Worm (Caenorhabditis elegans) whole organism, L2 larva: ENCODE measurements around the gene plc-4.

Experiments used
- C34F6.9 ChIP-seq: fragments of 150-350 bp; optimal IDR thresholded peaks from 2 replicates; lab custom pipeline; 2014; ENCODE audit warnings: missing biosample characterization, missing genetic modification characterization
- F13H6.1 ChIP-seq: sonication (generic microtip); optimal IDR thresholded peaks from 2 replicates; lab custom pipeline; 2016; ENCODE audit warnings: missing genetic modification characterization, missing compliant biosample characterization
- R02D3.7 ChIP-seq: fragments of 150-350 bp; optimal IDR thresholded peaks from 2 replicates; lab custom pipeline; 2014; ENCODE audit warnings: missing biosample characterization, missing genetic modification characterization
- aly-2 ChIP-seq: fragments of 150-350 bp; optimal IDR thresholded peaks from 2 replicates; lab custom pipeline; 2014; ENCODE audit warnings: missing biosample characterization, missing genetic modification characterization
- ceh-82 ChIP-seq: fragments of 150-350 bp; optimal IDR thresholded peaks from 2 replicates; lab custom pipeline; 2014; ENCODE audit warnings: missing biosample characterization, missing genetic modification characterization
- crh-2 ChIP-seq: sonication (generic microtip); optimal IDR thresholded peaks from 2 replicates; lab custom pipeline; 2017; ENCODE audit warnings: missing biosample characterization, missing genetic modification characterization
- dmd-4 ChIP-seq: sonication (generic microtip); optimal IDR thresholded peaks from 2 replicates; lab custom pipeline; 2017; ENCODE audit warnings: missing biosample characterization, missing genetic modification characterization
- egl-27 ChIP-seq: sonication (generic microtip); optimal IDR thresholded peaks from 3 replicates; lab custom pipeline; 2017; ENCODE audit warnings: missing biosample characterization, missing genetic modification reagents, missing genetic modification characterization
- elt-1 ChIP-seq: fragments of 150-350 bp; optimal IDR thresholded peaks from 2 replicates; lab custom pipeline; 2014; ENCODE audit warnings: missing biosample characterization, missing genetic modification characterization
- fos-1 ChIP-seq: fragments of 150-350 bp; optimal IDR thresholded peaks from 2 replicates; lab custom pipeline; 2014; ENCODE audit warnings: missing biosample characterization, missing genetic modification characterization
- gmeb-1 ChIP-seq: fragments of 150-350 bp; optimal IDR thresholded peaks from 2 replicates; lab custom pipeline; 2014; ENCODE audit warnings: missing biosample characterization, missing genetic modification characterization
- lin-11 ChIP-seq: fragments of 150-350 bp; sonication (generic microtip); optimal IDR thresholded peaks from 2 replicates; lab custom pipeline; 2014; ENCODE audit warnings: missing biosample characterization, missing genetic modification characterization, inconsistent platforms, mixed read lengths
- lsy-2 ChIP-seq, 2 experiments: fragments of 150-350 bp in 1 of 2; sonication (generic microtip) in 1 of 2; optimal IDR thresholded peaks; 2 replicates each; lab custom pipeline; 2014 to 2017; ENCODE audit warnings: missing biosample characterization in 2 of 2, missing genetic modification characterization in 2 of 2
- mab-5 ChIP-seq: fragments of 150-350 bp; optimal IDR thresholded peaks from 2 replicates; lab custom pipeline; 2014; ENCODE audit warnings: missing biosample characterization, missing genetic modification characterization
- mbf-1 ChIP-seq: sonication (generic microtip); optimal IDR thresholded peaks from 2 replicates; lab custom pipeline; 2017; ENCODE audit warnings: missing biosample characterization, missing genetic modification characterization
- mdl-1 ChIP-seq, 2 experiments: fragments of 150-350 bp in 1 of 2; sonication (generic microtip) in 1 of 2; optimal IDR thresholded peaks; 2 replicates each; lab custom pipeline; 2017; ENCODE audit warnings: missing biosample characterization in 2 of 2, missing genetic modification characterization in 2 of 2
- nhr-10 ChIP-seq: sonication (generic microtip); optimal IDR thresholded peaks from 2 replicates; lab custom pipeline; 2017; ENCODE audit warnings: missing biosample characterization, missing genetic modification characterization
- nhr-11 ChIP-seq: fragments of 150-350 bp; optimal IDR thresholded peaks from 2 replicates; lab custom pipeline; 2014; ENCODE audit warnings: missing biosample characterization, missing genetic modification characterization
- nhr-12 ChIP-seq: fragments of 150-350 bp; optimal IDR thresholded peaks from 2 replicates; lab custom pipeline; 2014; ENCODE audit warnings: missing biosample characterization, missing genetic modification characterization
- nhr-129 ChIP-seq: fragments of 150-350 bp; optimal IDR thresholded peaks from 2 replicates; lab custom pipeline; 2014; ENCODE audit warnings: missing biosample characterization, missing genetic modification characterization
- nhr-21 ChIP-seq: fragments of 150-350 bp; optimal IDR thresholded peaks from 2 replicates; lab custom pipeline; 2014; ENCODE audit warnings: missing biosample characterization, missing genetic modification characterization
- nhr-25 ChIP-seq: fragments of 150-350 bp; sonication (generic microtip); optimal IDR thresholded peaks from 3 replicates; lab custom pipeline; 2014; ENCODE audit warnings: missing biosample characterization, missing genetic modification characterization
- peb-1 ChIP-seq: fragments of 150-350 bp; optimal IDR thresholded peaks from 2 replicates; lab custom pipeline; 2014; ENCODE audit warnings: missing biosample characterization, missing genetic modification characterization
- sem-4 ChIP-seq: fragments of 150-350 bp; optimal IDR thresholded peaks from 2 replicates; lab custom pipeline; 2014; ENCODE audit warnings: missing biosample characterization, missing genetic modification reagents, missing genetic modification characterization
- skn-1 ChIP-seq: sonication (generic microtip); optimal IDR thresholded peaks from 2 replicates; lab custom pipeline; 2017; ENCODE audit warnings: missing biosample characterization, missing genetic modification characterization
- sma-3 ChIP-seq: sonication (generic microtip); optimal IDR thresholded peaks from 2 replicates; lab custom pipeline; 2016; ENCODE audit warnings: missing genetic modification reagents, missing genetic modification characterization, missing compliant biosample characterization
- sma-9 ChIP-seq, 2 experiments: fragments of 150-350 bp in 1 of 2; sonication (generic microtip) in 1 of 2; optimal IDR thresholded peaks; 2 replicates each; lab custom pipeline; 2014 to 2016; ENCODE audit warnings: missing genetic modification characterization in 2 of 2, mild to moderate bottlenecking in 1 of 2, missing biosample characterization in 1 of 2, missing compliant biosample characterization in 1 of 2, missing genetic modification reagents in 1 of 2, moderate library complexity in 1 of 2
- snpc-4 ChIP-seq: fragments of 150-350 bp; optimal IDR thresholded peaks from 2 replicates; lab custom pipeline; 2014; ENCODE audit warnings: missing biosample characterization, missing genetic modification characterization
- unc-55 ChIP-seq: fragments of 150-350 bp; sonication (generic microtip); optimal IDR thresholded peaks from 3 replicates; lab custom pipeline; 2014; ENCODE audit warnings: missing biosample characterization, missing genetic modification reagents, missing genetic modification characterization
- unc-62 ChIP-seq: fragments of 150-350 bp; optimal IDR thresholded peaks from 2 replicates; lab custom pipeline; 2014; ENCODE audit warnings: missing biosample characterization, missing genetic modification reagents, missing genetic modification characterization
- ztf-4 ChIP-seq: fragments of 150-350 bp; optimal IDR thresholded peaks from 2 replicates; lab custom pipeline; 2014; ENCODE audit warnings: missing biosample characterization, missing genetic modification characterization

Gene plc-4

ce11 chrIV:7559237-7559636 lies 46.8 kb upstream of the plc-4 start:
- no peak for TF ChIP-seq ceh-82 (tag; lab: Kevin White, UChicago)
- no peak for TF ChIP-seq mab-5 (tag; lab: Kevin White, UChicago)
- TF ChIP-seq elt-1 = no peak
- TF ChIP-seq nhr-12 = no peak
- no peak for TF ChIP-seq F13H6.1 (tag; lab: Kevin White, UChicago)
- TF ChIP-seq mdl-1 (tag; optimal IDR thresholded peaks at IDR 0.05; lab: Kevin White, UChicago) = no peak
- TF ChIP-seq nhr-129 = no peak
- no peak for TF ChIP-seq gmeb-1 (tag; lab: Kevin White, UChicago)
- TF ChIP-seq snpc-4 (tag; lab: Kevin White, UChicago) = no peak
- no peak for TF ChIP-seq peb-1 (tag; lab: Kevin White, UChicago)
- no peak for TF ChIP-seq lin-11 (tag; lab: Kevin White, UChicago)
- TF ChIP-seq skn-1 (tag; lab: Kevin White, UChicago) = no peak
- TF ChIP-seq aly-2 (tag; lab: Kevin White, UChicago) = no peak
- TF ChIP-seq unc-62 (GFP tag; lab: Kevin White, UChicago) = no peak
- TF ChIP-seq mbf-1 (tag; lab: Kevin White, UChicago) = no peak
- no peak for TF ChIP-seq nhr-10 (tag; lab: Kevin White, UChicago)
- no peak for TF ChIP-seq fos-1 (tag; lab: Kevin White, UChicago)

DNA sequence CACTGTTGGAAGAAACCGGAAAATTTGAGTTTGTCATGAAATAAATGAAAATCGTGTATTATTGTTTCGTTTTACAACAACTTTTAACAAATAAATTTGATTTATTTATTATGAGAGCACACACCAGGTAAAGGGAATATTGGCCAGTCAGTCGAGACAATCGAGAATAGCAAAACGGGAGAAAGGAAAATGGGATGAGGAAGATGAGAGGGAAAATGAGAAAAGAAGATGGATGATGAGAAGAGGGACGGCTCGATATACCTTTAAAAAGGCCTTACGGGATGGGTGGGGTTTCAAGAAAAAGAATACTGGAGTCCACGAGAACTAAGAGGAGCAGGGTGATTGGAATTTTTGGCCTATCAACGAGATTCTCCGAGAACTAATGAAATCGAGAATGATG lies 46.2 kb upstream of the plc-4 start:
- TF ChIP-seq sem-4 (tag; lab: Kevin White, UChicago) (no peak), nhr-21 (no peak), gmeb-1 (tag; lab: Kevin White, UChicago) (no peak), nhr-25 (tag; lab: Kevin White, UChicago) (no peak), ceh-82 (tag; lab: Kevin White, UChicago) (no peak), R02D3.7 (tag; lab: Kevin White, UChicago) (no peak), dmd-4 (tag; lab: Kevin White, UChicago) (no peak), ztf-4 (no peak), fos-1 (tag; lab: Kevin White, UChicago) (no peak)
- TF ChIP-seq, all 48 proteins: peak for 0

ce11 chrIV:7556265-7556866 lies 43.9 kb upstream of the plc-4 start, which contains the start of the genes F49E8.7, F49E8.8 and nprl-2:
TSS of gene F49E8.7 (minus strand) at chrIV:7556365.
TSS of gene F49E8.8 (plus strand) at chrIV:7556637.
TSS of gene nprl-2 (plus strand) at chrIV:7556816.
- no peak for TF ChIP-seq crh-2 (tag; lab: Kevin White, UChicago)
- peak; percentile 7 for TF ChIP-seq C34F6.9 (tag; lab: Kevin White, UChicago)
- no peak for TF ChIP-seq skn-1 (tag; lab: Kevin White, UChicago)
- TF ChIP-seq, all 48 proteins: peak for 1

ce11 chrIV:7554351-7554750 lies 41.9 kb upstream of the plc-4 start, which contains the start of gene F49E8.6:
TSS of gene F49E8.6 (minus strand) at chrIV:7554667.
- peak; percentile 53 for TF ChIP-seq unc-55 (GFP tag; lab: Kevin White, UChicago)
- TF ChIP-seq nhr-21 = peak; percentile 2
- peak in 1 of 2 experiments; percentile 4 for TF ChIP-seq lsy-2 (tag; optimal IDR thresholded peaks at IDR 0.05; lab: Kevin White, UChicago)
- TF ChIP-seq C34F6.9 (tag; lab: Kevin White, UChicago) = peak; percentile 43
- no peak for TF ChIP-seq nhr-25 (tag; lab: Kevin White, UChicago)

ce11 chrIV:7552958-7553553 lies 40.6 kb upstream of the plc-4 start, which contains the start of gene dif-1:
TSS of gene dif-1 (minus strand) at chrIV:7553008.
- TF ChIP-seq nhr-21 (peak; percentile 58), C34F6.9 (tag; lab: Kevin White, UChicago) (peak; percentile 41), sma-3 (peak; percentile 14), egl-27 (tag; lab: Kevin White, UChicago) (no peak), F13H6.1 (tag; lab: Kevin White, UChicago) (peak; percentile 53), crh-2 (tag; lab: Kevin White, UChicago) (peak; percentile 76), sma-9 (GFP tag; optimal IDR thresholded peaks at IDR 0.05; lab: Kevin White, UChicago) (peak; percentile 47), sma-9 (tag; optimal IDR thresholded peaks at IDR 0.05; lab: Kevin White, UChicago) (no peak), nhr-11 (tag; lab: Kevin White, UChicago) (no peak), gmeb-1 (tag; lab: Kevin White, UChicago) (peak; percentile 43), nhr-129 (peak; percentile 56), nhr-25 (tag; lab: Kevin White, UChicago) (no peak), fos-1 (tag; lab: Kevin White, UChicago) (peak; percentile 51), ceh-82 (tag; lab: Kevin White, UChicago) (no peak), lin-11 (tag; lab: Kevin White, UChicago) (no peak), lsy-2 (tag; optimal IDR thresholded peaks at IDR 0.05; lab: Kevin White, UChicago) (peak in 1 of 2 experiments; percentile 63), sem-4 (tag; lab: Kevin White, UChicago) (peak; percentile 39)
